Fruit fly (Drosophila melanogaster) whole organism, embryonic: ENCODE measurements around the gene Hand.

Experiments
- Antp ChIP-seq: fragments of 200-800 bp; sonication (Bioruptor generic); optimal IDR thresholded peaks from 3 replicates; lab custom pipeline; 2016; ENCODE audit warnings: missing biosample characterization, missing genetic modification characterization
- CG10209 ChIP-seq: fragments of 200-800 bp; sonication (Bioruptor generic); optimal IDR thresholded peaks from 3 replicates; lab custom pipeline; 2017; ENCODE audit warnings: missing biosample characterization, mild to moderate bottlenecking, missing genetic modification characterization, missing genetic modification reagents
- CG10431 ChIP-seq: fragments of 200-800 bp; sonication (Bioruptor generic); optimal IDR thresholded peaks from 3 replicates; lab custom pipeline; 2018; ENCODE audit warnings: missing biosample characterization, mild to moderate bottlenecking, missing genetic modification characterization
- CG11695 ChIP-seq: fragments of 200-800 bp; sonication (Bioruptor generic); IDR thresholded peaks from 3 replicates; pipeline ENCODE4 v1.3.6; 2022; ENCODE audit warnings: missing biosample characterization, missing genetic modification characterization
- CG14710 ChIP-seq: fragments of 200-800 bp; sonication (Bioruptor generic); optimal IDR thresholded peaks from 3 replicates; lab custom pipeline; 2019; ENCODE audit warnings: missing biosample characterization, mild to moderate bottlenecking, missing genetic modification characterization, moderate library complexity
- CG17361 ChIP-seq: fragments of 200-800 bp; sonication (Bioruptor generic); IDR thresholded peaks from 3 replicates; pipeline ENCODE4 v1.3.6; 2022; ENCODE audit warnings: missing biosample characterization, missing genetic modification characterization
- CG17912 ChIP-seq: fragments of 200-800 bp; sonication (Bioruptor generic); optimal IDR thresholded peaks from 2 replicates; lab custom pipeline; 2018; ENCODE audit warnings: missing biosample characterization, mild to moderate bottlenecking, missing genetic modification characterization
- CG2129 ChIP-seq: fragments of 200-800 bp; sonication (Bioruptor generic); IDR thresholded peaks from 2 replicates; pipeline ENCODE4 v1.3.6; 2022; ENCODE audit warnings: missing biosample characterization, missing genetic modification characterization; ENCODE audit not compliant: partially characterized antibody
- CG2678 ChIP-seq: fragments of 200-800 bp; sonication (Bioruptor generic); optimal IDR thresholded peaks from 3 replicates; lab custom pipeline; 2019; ENCODE audit warnings: missing biosample characterization, mild to moderate bottlenecking, missing genetic modification characterization, moderate library complexity
- CG3065 ChIP-seq: fragments of 200-800 bp; sonication (Bioruptor generic); optimal IDR thresholded peaks from 2 replicates; lab custom pipeline; 2016; ENCODE audit warnings: missing biosample characterization, missing genetic modification characterization
- CG3163 ChIP-seq: fragments of 200-800 bp; sonication (Bioruptor generic); optimal IDR thresholded peaks from 3 replicates; lab custom pipeline; 2016; ENCODE audit warnings: missing biosample characterization, missing genetic modification characterization
- CG3995 ChIP-seq: fragments of 200-800 bp; sonication (Bioruptor generic); optimal IDR thresholded peaks from 3 replicates; lab custom pipeline; 2016; ENCODE audit warnings: missing biosample characterization, missing genetic modification characterization
- CG7556 ChIP-seq: fragments of 200-800 bp; sonication (Bioruptor generic); optimal IDR thresholded peaks from 2 replicates; lab custom pipeline; 2017; ENCODE audit warnings: missing biosample characterization, mild to moderate bottlenecking, missing genetic modification characterization
- CG7987 ChIP-seq: fragments of 200-800 bp; sonication (Bioruptor generic); optimal IDR thresholded peaks from 2 replicates; lab custom pipeline; 2018; ENCODE audit warnings: missing biosample characterization, mild to moderate bottlenecking, missing genetic modification characterization, moderate library complexity
- D ChIP-seq, 2 experiments: fragments of 200-800 bp in 1 of 2; fragments of >200 bp in 1 of 2; sonication (Bioruptor generic) in 1 of 2; optimal IDR thresholded peaks; 2 replicates in 1 of 2; 3 replicates in 1 of 2; lab custom pipeline; 2017; ENCODE audit warnings: mild to moderate bottlenecking in 1 of 2, missing biosample characterization in 1 of 2, missing genetic modification characterization in 1 of 2, missing genetic modification reagents in 1 of 2
- D19B ChIP-seq: fragments of 200-800 bp; sonication (Bioruptor generic); optimal IDR thresholded peaks from 2 replicates; lab custom pipeline; 2017; ENCODE audit warnings: missing biosample characterization, mild to moderate bottlenecking, missing genetic modification characterization
- Doc3 ChIP-seq: fragments of 200-800 bp; sonication (Bioruptor generic); IDR thresholded peaks from 3 replicates; pipeline ENCODE4 v1.3.6; 2022; ENCODE audit warnings: missing biosample characterization, missing genetic modification characterization; ENCODE audit not compliant: partially characterized antibody
- Ets65A ChIP-seq: fragments of 200-800 bp; sonication (Bioruptor generic); peaks from one replicate; lab custom pipeline; 2016; ENCODE audit warnings: missing biosample characterization, missing genetic modification characterization
- H15 ChIP-seq: fragments of 200-800 bp; sonication (Bioruptor generic); IDR thresholded peaks from 3 replicates; pipeline ENCODE4 v1.3.6; 2022; ENCODE audit warnings: missing biosample characterization, missing genetic modification characterization
- HLHmδ ChIP-seq: fragments of 200-800 bp; sonication (Bioruptor generic); optimal IDR thresholded peaks from 2 replicates; lab custom pipeline; 2018; ENCODE audit warnings: missing biosample characterization, mild to moderate bottlenecking, missing genetic modification characterization, moderate library complexity
- HmgZ ChIP-seq: fragments of 200-800 bp; sonication (Bioruptor generic); optimal IDR thresholded peaks from 2 replicates; lab custom pipeline; 2018; ENCODE audit warnings: missing biosample characterization, mild to moderate bottlenecking, missing genetic modification characterization
- Jarid2 ChIP-seq: fragments of 200-800 bp; sonication (Bioruptor generic); optimal IDR thresholded peaks from 3 replicates; lab custom pipeline; 2017; ENCODE audit warnings: mild to moderate bottlenecking, missing biosample characterization, missing genetic modification reagents, missing genetic modification characterization
- Med ChIP-seq: fragments of 200-800 bp; sonication (Bioruptor generic); peaks from one replicate; lab custom pipeline; 2016; ENCODE audit warnings: missing biosample characterization, missing genetic modification characterization, mild to moderate bottlenecking, inconsistent platforms, moderate library complexity
- Nf-YB ChIP-seq: fragments of 200-800 bp; sonication (Bioruptor generic); optimal IDR thresholded peaks from 3 replicates; lab custom pipeline; 2019; ENCODE audit warnings: missing biosample characterization, mild to moderate bottlenecking, missing genetic modification characterization, moderate library complexity
- NfI ChIP-seq: fragments of 200-800 bp; sonication (Bioruptor generic); optimal IDR thresholded peaks from 3 replicates; lab custom pipeline; 2018; ENCODE audit warnings: missing biosample characterization, mild to moderate bottlenecking, missing genetic modification characterization, moderate library complexity
- Ptx1 ChIP-seq: fragments of 200-800 bp; sonication (Bioruptor generic); IDR thresholded peaks from 2 replicates; pipeline ENCODE4 v1.3.6; 2022; ENCODE audit warnings: missing biosample characterization, missing genetic modification characterization
- Scr ChIP-seq: fragments of 200-800 bp; sonication (Bioruptor generic); IDR thresholded peaks from 2 replicates; pipeline ENCODE4 v1.3.6; 2022; ENCODE audit warnings: missing biosample characterization, missing genetic modification characterization; ENCODE audit not compliant: partially characterized antibody
- Sry-δ ChIP-seq: fragments of 200-800 bp; sonication (Bioruptor generic); optimal IDR thresholded peaks from 2 replicates; lab custom pipeline; 2016; ENCODE audit warnings: missing biosample characterization, missing genetic modification characterization
- Stat92E ChIP-seq, 3 experiments: fragments of >200 bp in 2 of 3; fragments of 200-800 bp in 1 of 3; sonication (Bioruptor generic) in 1 of 3; optimal IDR thresholded peaks; 2 replicates each; lab custom pipeline; 2017 to 2019; ENCODE audit warnings: missing biosample characterization in 3 of 3, missing genetic modification characterization in 3 of 3, mild to moderate bottlenecking in 1 of 3, moderate library complexity in 1 of 3
- Usf ChIP-seq: fragments of 200-800 bp; sonication (Bioruptor generic); optimal IDR thresholded peaks from 2 replicates; lab custom pipeline; 2017; ENCODE audit warnings: missing genotype, missing biosample characterization, missing genetic modification characterization
- Vsx1 ChIP-seq: fragments of 200-800 bp; sonication (Bioruptor generic); optimal IDR thresholded peaks from 2 replicates; lab custom pipeline; 2017; ENCODE audit warnings: missing biosample characterization, mild to moderate bottlenecking, missing genetic modification characterization, missing genetic modification reagents
- Xbp1 ChIP-seq: fragments of 200-800 bp; sonication (Bioruptor generic); optimal IDR thresholded peaks from 3 replicates; lab custom pipeline; 2016; ENCODE audit warnings: missing biosample characterization, mild to moderate bottlenecking, missing genetic modification characterization
- grau ChIP-seq: fragments of 200-800 bp; optimal IDR thresholded peaks from 3 replicates; lab custom pipeline; 2019; ENCODE audit warnings: missing biosample characterization, mild to moderate bottlenecking, missing genetic modification characterization, moderate library complexity
- hb ChIP-seq: fragments of 200-800 bp; sonication (Bioruptor generic); IDR thresholded peaks from 3 replicates; pipeline ENCODE4 v1.3.6; 2022; ENCODE audit warnings: missing biosample characterization, missing genetic modification characterization; ENCODE audit not compliant: partially characterized antibody
- inv ChIP-seq: fragments of 200-800 bp; sonication (Bioruptor generic); IDR thresholded peaks from 2 replicates; pipeline ENCODE4 v1.3.6; 2022; ENCODE audit warnings: missing biosample characterization, missing genetic modification characterization; ENCODE audit not compliant: partially characterized antibody
- klu ChIP-seq: fragments of 200-800 bp; sonication (Bioruptor generic); IDR thresholded peaks from 2 replicates; pipeline ENCODE4 v1.3.6; 2022; ENCODE audit warnings: missing biosample characterization, missing genetic modification characterization
- lilli ChIP-seq: fragments of 200-800 bp; sonication (Bioruptor generic); optimal IDR thresholded peaks from 3 replicates; lab custom pipeline; 2016; ENCODE audit warnings: missing biosample characterization, missing genetic modification characterization
- lov ChIP-seq, 2 experiments: fragments of 200-800 bp in 1 of 2; fragments of >200 bp in 1 of 2; sonication (Bioruptor generic) in 1 of 2; IDR thresholded peaks in 1 of 2; optimal IDR thresholded peaks in 1 of 2; 2 replicates in 1 of 2; 3 replicates in 1 of 2; pipeline versions ENCODE4 v1.3.6 to Lab custom; 2017 to 2022; ENCODE audit warnings: missing biosample characterization in 1 of 2, missing genetic modification characterization in 1 of 2
- luna ChIP-seq: fragments of 200-800 bp; sonication (Bioruptor generic); optimal IDR thresholded peaks from 2 replicates; lab custom pipeline; 2016; ENCODE audit warnings: missing biosample characterization, missing genetic modification characterization
- prd ChIP-seq, 3 experiments: fragments of >200 bp in 2 of 3; fragments of 200-800 bp in 1 of 3; sonication (Bioruptor generic) in 1 of 3; optimal IDR thresholded peaks in 2 of 3; IDR thresholded peaks in 1 of 3; 2 replicates in 2 of 3; 3 replicates in 1 of 3; pipeline versions ENCODE4 v1.3.6 to Lab custom; 2017 to 2022; ENCODE audit warnings: missing biosample characterization in 1 of 3, missing genetic modification characterization in 1 of 3
- pum ChIP-seq: fragments of 200-800 bp; sonication (Bioruptor generic); optimal IDR thresholded peaks from 2 replicates; lab custom pipeline; 2016; ENCODE audit warnings: missing biosample characterization, missing genetic modification characterization
- slbo ChIP-seq: fragments of 200-800 bp; sonication (Bioruptor generic); IDR thresholded peaks from 2 replicates; pipeline ENCODE4 v1.3.6; 2022; ENCODE audit warnings: missing biosample characterization, missing genetic modification characterization
- slp2 ChIP-seq: fragments of 200-800 bp; sonication (Bioruptor generic); optimal IDR thresholded peaks from 2 replicates; lab custom pipeline; 2016; ENCODE audit warnings: missing biosample characterization, missing genetic modification characterization
- sqz ChIP-seq: fragments of 200-800 bp; sonication (Bioruptor generic); optimal IDR thresholded peaks from 3 replicates; lab custom pipeline; 2018; ENCODE audit warnings: missing biosample characterization, mild to moderate bottlenecking, missing genetic modification characterization
- tna ChIP-seq: fragments of 200-800 bp; sonication (Bioruptor generic); IDR thresholded peaks from 2 replicates; pipeline ENCODE4 v1.3.6; 2022; ENCODE audit warnings: missing biosample characterization, missing genetic modification characterization; ENCODE audit not compliant: partially characterized antibody
- vnd ChIP-seq: fragments of 200-800 bp; sonication (Bioruptor generic); IDR thresholded peaks from 3 replicates; pipeline ENCODE4 v1.3.6; 2022; ENCODE audit warnings: missing biosample characterization, missing genetic modification characterization; ENCODE audit not compliant: partially characterized antibody
- vvl ChIP-seq: fragments of 200-800 bp; sonication (Bioruptor generic); IDR thresholded peaks from 2 replicates; pipeline ENCODE4 v1.3.6; 2022; ENCODE audit warnings: missing biosample characterization, missing genetic modification characterization

The Hand gene

DNA sequence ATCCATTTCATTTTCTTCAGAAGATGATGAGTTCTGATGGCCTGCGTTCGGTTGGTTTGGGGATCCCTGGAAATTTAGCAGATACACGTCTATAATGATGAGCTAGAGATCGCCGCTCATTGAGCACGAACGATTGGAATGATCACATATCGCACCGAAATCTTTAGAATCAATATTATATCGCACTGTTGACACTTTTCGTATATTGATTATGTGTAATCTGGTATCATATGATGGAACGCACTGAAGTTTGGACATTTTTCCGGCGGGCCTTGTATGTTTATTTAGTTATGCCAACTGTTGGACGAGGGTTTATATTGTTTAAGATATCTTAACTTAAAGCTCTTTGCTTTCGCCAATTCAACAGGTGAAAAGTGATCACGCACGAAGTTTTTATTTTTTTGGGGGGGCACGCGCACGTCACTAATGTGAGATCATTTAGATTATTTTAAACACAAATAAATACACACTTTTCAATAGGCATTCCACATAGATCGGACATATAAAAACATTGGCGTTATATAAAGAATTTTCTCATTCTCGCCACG, 25.9 kb upstream of the Hand start (continued):
- peak; percentile 43; the same call in 1 of the 3 replicates for TF ChIP-seq CG17361
- no peak for TF ChIP-seq D (optimal IDR thresholded peaks at IDR 0.05; lab: Kevin White, UChicago)
- TF ChIP-seq D (GFP tag; optimal IDR thresholded peaks at IDR 0.05; lab: Kevin White, UChicago), result peak; percentile 21
- no peak for TF ChIP-seq slbo (GFP tag; lab: Robert Waterston, UW)
- TF ChIP-seq Sry-δ, result peak; percentile 76
- peak; percentile 75 for TF ChIP-seq vnd
- TF ChIP-seq Ets65A (GFP tag; lab: Kevin White, UChicago), result peak; percentile 85
- peak; percentile 72; the same call in 2 of the 3 replicates for TF ChIP-seq Doc3 (GFP tag; lab: Robert Waterston, UW)
- TF ChIP-seq prd (optimal IDR thresholded peaks at IDR 0.05; lab: Kevin White, UChicago), result no peak
- TF ChIP-seq prd (GFP tag; IDR thresholded peaks at IDR 0.05; lab: Robert Waterston, UW), result no peak
- no peak for TF ChIP-seq CG10431
- TF ChIP-seq Usf (GFP tag; lab: Kevin White, UChicago), result no peak
- TF ChIP-seq klu (GFP tag; lab: Robert Waterston, UW), result no peak
- no peak for TF ChIP-seq CG2129 (GFP tag; lab: Robert Waterston, UW)
- peak; percentile 10 for TF ChIP-seq slp2
- peak; percentile 75 for TF ChIP-seq Med (GFP tag; lab: Kevin White, UChicago)
- TF ChIP-seq CG14710 (tag; lab: Kevin White, UChicago), result peak; percentile 7
- TF ChIP-seq Antp, result peak; percentile 18
- TF ChIP-seq lilli (GFP tag; lab: Kevin White, UChicago), result peak; percentile 42
- TF ChIP-seq Nf-YB (GFP tag; lab: Kevin White, UChicago), result no peak
- TF ChIP-seq CG3995 (GFP tag; lab: Kevin White, UChicago), result peak; percentile 95
- no peak for TF ChIP-seq CG2678 (tag; lab: Kevin White, UChicago)
- peak; percentile 16 for TF ChIP-seq NfI (GFP tag; lab: Kevin White, UChicago)
- no peak for TF ChIP-seq CG3065 (GFP tag; lab: Kevin White, UChicago)
- no peak for TF ChIP-seq CG17912 (GFP tag; lab: Kevin White, UChicago)
- TF ChIP-seq CG3163, result no peak
- peak; percentile 81 for TF ChIP-seq Scr (GFP tag; lab: Robert Waterston, UW)
- TF ChIP-seq Stat92E (GFP tag; optimal IDR thresholded peaks at IDR 0.05; lab: Kevin White, UChicago), result no peak
- TF ChIP-seq pum (GFP tag; lab: Kevin White, UChicago), result peak; percentile 2
- TF ChIP-seq sqz (GFP tag; lab: Kevin White, UChicago), result peak; percentile 51
- TF ChIP-seq luna (GFP tag; lab: Kevin White, UChicago), result no peak
- TF ChIP-seq CG10209 (GFP tag; lab: Kevin White, UChicago), result peak; percentile 7
- no peak for TF ChIP-seq HLHmδ (GFP tag; lab: Kevin White, UChicago)
- no peak for TF ChIP-seq grau
- TF ChIP-seq HmgZ (tag; lab: Kevin White, UChicago), result no peak
- TF ChIP-seq CG7987 (GFP tag; lab: Kevin White, UChicago), result peak; percentile 21
- 0 out of 3 replicates have a peak, but pooled peaks have one; percentile 10 for TF ChIP-seq H15 (GFP tag; lab: Robert Waterston, UW)
- 0 out of 2 replicates have a peak, but pooled peaks have one; percentile 5 for TF ChIP-seq vvl (GFP tag; lab: Robert Waterston, UW)
- peak; percentile 68; the same call in 1 of the 3 replicates for TF ChIP-seq hb
- peak; percentile 86 for TF ChIP-seq inv
- TF ChIP-seq Xbp1 (GFP tag; lab: Kevin White, UChicago), result no peak
- no peak for TF ChIP-seq lov (optimal IDR thresholded peaks at IDR 0.05; lab: Kevin White, UChicago)
- TF ChIP-seq lov (GFP tag; IDR thresholded peaks at IDR 0.05; lab: Robert Waterston, UW), result 0 out of 3 replicates have a peak, but pooled peaks have one; percentile 27
- TF ChIP-seq CG7556, result peak; percentile 5
- TF ChIP-seq Jarid2 (GFP tag; lab: Kevin White, UChicago), result no peak
- no peak for TF ChIP-seq Vsx1 (GFP tag; lab: Kevin White, UChicago)
- TF ChIP-seq CG11695 (GFP tag; lab: Robert Waterston, UW), result 0 out of 3 replicates have a peak, but pooled peaks have one; percentile 15
- peak; percentile 12 for TF ChIP-seq D19B (GFP tag; lab: Kevin White, UChicago)
- TF ChIP-seq tna (GFP tag; lab: Robert Waterston, UW), result peak; percentile 57
- no peak for TF ChIP-seq Ptx1 (GFP tag; lab: Robert Waterston, UW)
